Fruit fly (Drosophila melanogaster) whole organism, wandering third instar larva: Measurements from ENCODE around the gene ari-1.

Source experiments
- CG32264 ChIP-seq: fragments of 200-800 bp; sonication (Bioruptor generic); optimal IDR thresholded peaks from 2 replicates; lab custom pipeline; 2016; ENCODE audit warnings: missing biosample characterization, missing genetic modification characterization
- CrebA ChIP-seq: fragments of 200-800 bp; sonication (Bioruptor generic); optimal IDR thresholded peaks from 2 replicates; lab custom pipeline; 2016; ENCODE audit warnings: missing biosample characterization, mild to moderate bottlenecking, missing genetic modification characterization, borderline replicate concordance
- Hnf4 ChIP-seq: fragments of 200-800 bp; sonication (Bioruptor generic); optimal IDR thresholded peaks from 2 replicates; lab custom pipeline; 2016; ENCODE audit warnings: missing biosample characterization, mild to moderate bottlenecking, missing genetic modification characterization
- foxo ChIP-seq, 2 experiments: fragments of 200-800 bp; sonication (Bioruptor generic); optimal IDR thresholded peaks; 2 replicates in 1 of 2; 3 replicates in 1 of 2; lab custom pipeline; 2016 to 2017; ENCODE audit warnings: missing biosample characterization in 2 of 2, missing genetic modification characterization in 2 of 2
- psq ChIP-seq: fragments of 200-800 bp; sonication (Bioruptor generic); optimal IDR thresholded peaks from 3 replicates; lab custom pipeline; 2017; ENCODE audit warnings: missing biosample characterization, mild to moderate bottlenecking, missing genetic modification characterization, moderate library complexity
- usp ChIP-seq: fragments of >200 bp; optimal IDR thresholded peaks from 2 replicates; lab custom pipeline; 2017; ENCODE audit warnings: missing biosample characterization, missing genetic modification characterization

DNA sequence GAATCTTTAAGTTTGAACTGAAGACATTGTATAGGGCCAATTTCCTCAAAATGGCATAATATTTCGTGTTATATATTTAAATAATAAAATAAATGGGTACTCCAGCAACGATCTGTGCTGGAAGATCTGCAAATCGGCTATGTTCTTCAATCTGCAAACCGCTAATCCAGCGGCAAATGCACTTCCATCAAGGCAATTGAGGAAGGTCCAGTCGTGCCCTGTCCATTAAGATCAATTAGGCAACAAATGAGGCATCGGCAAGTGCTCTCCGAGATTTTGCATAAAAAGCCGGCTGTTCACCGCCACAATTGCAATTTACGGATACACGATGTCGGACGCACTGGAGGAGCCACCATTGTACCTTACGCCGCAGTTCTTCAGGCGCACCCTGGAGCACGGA lies 34.2 kb downstream of the ari-1 start, which contains the start of gene CG7135:
- TF ChIP-seq usp (no peak), CrebA (GFP tag; lab: Kevin White, UChicago) (no peak), psq (no peak), foxo (GFP tag; optimal IDR thresholded peaks at IDR 0.05; lab: Kevin White, UChicago) (no peak), CG32264 (GFP tag; lab: Kevin White, UChicago) (no peak), Hnf4 (no peak)
